Worm (Caenorhabditis elegans): ENCODE results near the gene usp-33.

DNA sequence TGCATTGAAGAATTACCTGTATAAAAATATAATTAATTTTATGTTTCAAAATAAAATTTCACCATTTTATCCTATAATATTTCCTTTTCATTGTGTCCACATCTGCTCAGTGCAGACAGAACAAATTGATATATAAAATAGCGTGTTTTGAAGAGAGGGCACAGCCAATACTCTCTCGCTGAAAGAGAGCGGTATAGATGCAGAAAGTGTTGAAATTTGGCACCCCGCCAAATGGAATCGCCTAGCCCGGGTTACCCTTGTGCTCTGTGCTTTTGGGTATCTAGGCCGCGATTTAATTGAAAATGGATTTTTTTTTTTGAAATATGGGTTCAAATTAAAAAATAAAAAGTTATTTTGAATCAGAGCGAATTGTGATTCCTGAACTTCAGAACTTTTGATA, 26.0 kb downstream of the usp-33 start:
- TF ChIP-seq tbx-37 (GFP tag; conservative IDR thresholded peaks at IDR 0.05), result no peak
- no peak for TF ChIP-seq ceh-13 (GFP tag; optimal IDR thresholded peaks at IDR 0.05)
- TF ChIP-seq F13C5.2 (tag; optimal IDR thresholded peaks at IDR 0.05), result no peak
- no peak for TF ChIP-seq hmbx-1 (tag; optimal IDR thresholded peaks at IDR 0.05)
- no peak for TF ChIP-seq ama-1 (optimal IDR thresholded peaks at IDR 0.05)
- TF ChIP-seq sea-1 (GFP tag; conservative IDR thresholded peaks at IDR 0.05), result no peak
- TF ChIP-seq hmg-4 (GFP tag; optimal IDR thresholded peaks at IDR 0.05), result no peak
- no peak for TF ChIP-seq tra-4 (tag; optimal IDR thresholded peaks at IDR 0.05)
- TF ChIP-seq flt-1 (GFP tag; IDR thresholded peaks at IDR 0.05), result no peak
- no peak for TF ChIP-seq tbx-11 (GFP tag; IDR thresholded peaks at IDR 0.05)
- TF ChIP-seq pes-1 (GFP tag; IDR thresholded peaks at IDR 0.05), result no peak

Data from whole organism, early embryonic.